Fruit fly (Drosophila melanogaster) whole organism, adult: Measurements from ENCODE around the gene CG5188.
A peak's percentile ranks its signal among the peaks of the same experiment; 100 is the strongest.

Source experiments
- CG11617 ChIP-seq: fragments of 200-800 bp; sonication (Bioruptor generic); optimal IDR thresholded peaks from 2 replicates; lab custom pipeline; 2017; ENCODE audit warnings: mild to moderate bottlenecking, missing biosample characterization, missing genetic modification reagents, missing genetic modification characterization
- CG12768 ChIP-seq: fragments of 200-800 bp; sonication (Bioruptor generic); optimal IDR thresholded peaks from 2 replicates; lab custom pipeline; 2017; ENCODE audit warnings: missing biosample characterization, missing genetic modification characterization, mild to moderate bottlenecking, moderate library complexity, missing genetic modification reagents
- CG14711 ChIP-seq: fragments of 200-800 bp; sonication (Bioruptor generic); optimal IDR thresholded peaks from 2 replicates; lab custom pipeline; 2018; ENCODE audit warnings: missing biosample characterization, mild to moderate bottlenecking, missing genetic modification characterization, moderate library complexity
- CG1620 ChIP-seq: fragments of 200-800 bp; sonication (Bioruptor generic); optimal IDR thresholded peaks from 2 replicates; lab custom pipeline; 2016; ENCODE audit warnings: missing biosample characterization, missing genetic modification characterization
- CG33017 ChIP-seq: fragments of 200-800 bp; sonication (Bioruptor generic); optimal IDR thresholded peaks from 2 replicates; lab custom pipeline; 2018; ENCODE audit warnings: missing biosample characterization, mild to moderate bottlenecking, missing genetic modification characterization, moderate library complexity
- CG5204 ChIP-seq: fragments of 200-800 bp; sonication (Bioruptor generic); optimal IDR thresholded peaks from 2 replicates; lab custom pipeline; 2016; ENCODE audit warnings: missing biosample characterization, missing genetic modification characterization
- CG7045 ChIP-seq: fragments of 200-800 bp; sonication (Bioruptor generic); optimal IDR thresholded peaks from 2 replicates; lab custom pipeline; 2017; ENCODE audit warnings: missing biosample characterization, mild to moderate bottlenecking, missing genetic modification characterization
- CG7101 ChIP-seq: fragments of 200-800 bp; sonication (Bioruptor generic); optimal IDR thresholded peaks from 2 replicates; lab custom pipeline; 2018; ENCODE audit warnings: missing biosample characterization, mild to moderate bottlenecking, missing genetic modification characterization, moderate library complexity
- Clk ChIP-seq: fragments of 200-800 bp; sonication (Bioruptor generic); optimal IDR thresholded peaks from 2 replicates; lab custom pipeline; 2017; ENCODE audit warnings: missing biosample characterization, missing genetic modification characterization
- Crg-1 ChIP-seq: fragments of 200-800 bp; sonication (Bioruptor generic); optimal IDR thresholded peaks from 2 replicates; lab custom pipeline; 2016; ENCODE audit warnings: missing biosample characterization, missing genetic modification characterization
- Hr96 ChIP-seq: fragments of 200-800 bp; sonication (Bioruptor generic); optimal IDR thresholded peaks from 2 replicates; lab custom pipeline; 2016; ENCODE audit warnings: missing biosample characterization, missing genetic modification characterization
- Mnt ChIP-seq: fragments of 200-800 bp; sonication (Bioruptor generic); optimal IDR thresholded peaks from 2 replicates; lab custom pipeline; 2016; ENCODE audit warnings: missing biosample characterization, mild to moderate bottlenecking, missing genetic modification characterization
- bab1 ChIP-seq: fragments of 200-800 bp; sonication (Bioruptor generic); optimal IDR thresholded peaks from 3 replicates; lab custom pipeline; 2019; ENCODE audit warnings: missing biosample characterization, mild to moderate bottlenecking, missing genetic modification characterization, moderate library complexity
- cic ChIP-seq: fragments of 200-800 bp; sonication (Bioruptor generic); optimal IDR thresholded peaks from 2 replicates; lab custom pipeline; 2017; ENCODE audit warnings: missing biosample characterization, mild to moderate bottlenecking, missing genetic modification characterization, moderate library complexity
- cnc ChIP-seq, 2 experiments: fragments of >200 bp; optimal IDR thresholded peaks; 2 replicates each; lab custom pipeline; 2017
- kay ChIP-seq: fragments of 200-800 bp; sonication (Bioruptor generic); peaks from one replicate; lab custom pipeline; 2016; ENCODE audit warnings: missing biosample characterization, missing genetic modification characterization, borderline replicate concordance
- ovo ChIP-seq: fragments of 200-800 bp; sonication (Bioruptor generic); optimal IDR thresholded peaks from 2 replicates; lab custom pipeline; 2016; ENCODE audit warnings: missing biosample characterization, missing genetic modification characterization
- pad ChIP-seq: fragments of 200-800 bp; sonication (Bioruptor generic); optimal IDR thresholded peaks from 3 replicates; lab custom pipeline; 2017; ENCODE audit warnings: missing biosample characterization, missing genetic modification characterization, mild to moderate bottlenecking, moderate library complexity, missing genetic modification reagents
- tj ChIP-seq: fragments of 200-800 bp; sonication (Bioruptor generic); optimal IDR thresholded peaks from 3 replicates; lab custom pipeline; 2017; ENCODE audit warnings: missing biosample characterization, mild to moderate bottlenecking, missing genetic modification characterization, moderate library complexity
- toe ChIP-seq: fragments of 200-800 bp; sonication (Bioruptor generic); optimal IDR thresholded peaks from 2 replicates; lab custom pipeline; 2016; ENCODE audit warnings: missing biosample characterization, missing genetic modification characterization

The CG5188 gene

DNA sequence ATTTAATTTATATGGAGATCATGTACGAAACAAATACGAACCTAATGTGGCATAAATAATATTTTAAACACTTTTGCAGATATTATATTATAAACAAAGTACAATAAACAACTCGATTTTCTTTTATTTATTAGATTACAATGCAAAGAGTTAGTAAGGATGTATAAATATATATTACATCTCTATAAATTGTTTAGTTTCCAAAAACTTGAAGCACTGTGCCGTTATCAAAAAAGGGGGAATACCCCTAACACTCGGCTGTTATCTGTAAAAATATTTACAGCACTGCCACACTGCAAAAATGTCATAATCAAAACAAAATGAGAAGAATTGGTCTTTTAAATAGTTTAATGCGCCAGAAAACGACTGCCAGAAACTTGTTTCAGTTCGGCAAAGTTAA, at the start of gene CG5188:
Gene CG5188, plus strand, starts transcription at position 302 of the 400 bp plus-strand sequence.
- TF ChIP-seq CG33017 (tag; lab: Kevin White, UChicago) (peak; percentile 66), CG5204 (GFP tag; lab: Kevin White, UChicago) (no peak), CG11617 (peak; percentile 55), tj (GFP tag; lab: Kevin White, UChicago) (peak; percentile 1), CG7101 (peak; percentile 55), Hr96 (GFP tag; lab: Kevin White, UChicago) (no peak), pad (GFP tag; lab: Kevin White, UChicago) (no peak), CG1620 (no peak), cic (GFP tag; lab: Kevin White, UChicago) (peak; percentile 2), Mnt (GFP tag; lab: Kevin White, UChicago) (peak; percentile 30), CG7045 (GFP tag; lab: Kevin White, UChicago) (peak; percentile 10), bab1 (peak; percentile 51), ovo (peak; percentile 10), CG14711 (peak; percentile 59)

DNA sequence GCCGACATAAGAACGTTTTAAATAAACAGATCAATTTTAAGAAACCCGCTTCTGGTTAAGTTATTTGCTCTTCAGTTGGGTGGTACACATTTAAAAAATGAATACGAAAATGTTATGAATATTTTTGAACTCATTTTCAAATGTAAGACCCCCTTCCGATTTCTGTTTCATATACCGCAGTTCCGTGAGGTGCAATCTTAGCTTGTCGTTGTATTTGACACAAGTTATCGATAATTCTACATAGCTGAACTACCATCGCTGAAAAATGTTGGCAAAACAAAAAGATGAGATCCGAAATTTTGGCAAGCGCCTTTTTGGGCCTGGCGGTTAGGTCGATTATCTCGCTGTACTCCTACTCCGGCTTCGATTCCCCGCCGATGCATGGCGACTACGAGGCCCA, 48.8 kb upstream of the CG5188 start, which contains the start of gene gny:
Gene gny, plus strand, starts transcription at position 239 of the 400 bp plus-strand sequence.
- no peak for TF ChIP-seq Hr96 (GFP tag; lab: Kevin White, UChicago)
- peak; percentile 15 for TF ChIP-seq bab1
- no peak for TF ChIP-seq kay (GFP tag; lab: Kevin White, UChicago)
- no peak for TF ChIP-seq CG5204 (GFP tag; lab: Kevin White, UChicago)
- no peak for TF ChIP-seq tj (GFP tag; lab: Kevin White, UChicago)

DNA sequence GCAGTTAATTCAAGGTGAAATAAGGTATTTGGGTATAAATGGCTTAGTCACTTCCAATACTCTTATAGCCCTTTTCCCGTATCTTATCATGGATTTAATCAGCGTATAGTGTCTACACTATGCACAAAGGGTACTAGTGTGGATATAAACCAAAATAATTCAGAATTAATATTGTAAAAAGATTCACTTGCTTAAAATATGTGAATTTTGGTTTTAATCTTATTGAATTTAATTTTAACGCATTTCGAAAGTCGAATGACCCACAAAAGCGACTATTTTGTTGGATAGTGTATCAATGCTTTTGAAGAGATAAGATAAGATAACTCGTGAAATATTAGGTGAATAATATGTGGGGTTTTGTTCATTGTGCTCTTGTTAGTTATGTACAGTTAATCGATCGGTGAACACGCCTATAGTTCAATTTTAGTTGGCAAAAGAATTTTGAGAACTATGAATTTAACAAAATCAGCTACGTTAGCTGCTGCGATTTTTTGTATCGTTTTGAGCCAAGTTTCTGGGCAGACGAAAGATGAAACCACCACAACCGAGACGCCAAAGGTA, 46.7 kb upstream of the CG5188 start, which contains the start of gene CG5096:
Gene CG5096, plus strand, starts transcription at position 374 of the 561 bp plus-strand sequence.
- TF ChIP-seq cnc (optimal IDR thresholded peaks at IDR 0.05; lab: Kevin White, UChicago): peak in 1 of 2 experiments; percentile 27
- TF ChIP-seq CG5204 (GFP tag; lab: Kevin White, UChicago): no peak
- TF ChIP-seq Mnt (GFP tag; lab: Kevin White, UChicago): peak; percentile 56
- peak; percentile 55 for TF ChIP-seq Crg-1 (GFP tag; lab: Kevin White, UChicago)
- TF ChIP-seq ovo: no peak
- peak; percentile 97 for TF ChIP-seq kay (GFP tag; lab: Kevin White, UChicago)
- TF ChIP-seq CG33017 (tag; lab: Kevin White, UChicago): peak; percentile 96
- peak; percentile 92 for TF ChIP-seq CG11617
- no peak for TF ChIP-seq toe
- peak; percentile 63 for TF ChIP-seq Clk (GFP tag; lab: Kevin White, UChicago)
- peak; percentile 90 for TF ChIP-seq CG14711
- TF ChIP-seq CG7101: peak; percentile 96
- TF ChIP-seq bab1: no peak
- peak; percentile 71 for TF ChIP-seq pad (GFP tag; lab: Kevin White, UChicago)
- peak; percentile 92 for TF ChIP-seq CG12768 (GFP tag; lab: Kevin White, UChicago)
- peak; percentile 82 for TF ChIP-seq CG7045 (GFP tag; lab: Kevin White, UChicago)
- TF ChIP-seq Hr96 (GFP tag; lab: Kevin White, UChicago): no peak
- TF ChIP-seq tj (GFP tag; lab: Kevin White, UChicago): peak; percentile 46
- peak; percentile 86 for TF ChIP-seq cic (GFP tag; lab: Kevin White, UChicago)
- TF ChIP-seq CG1620: no peak

dm6 chr2L:10386208-10386805, 42.3 kb upstream of the CG5188 start, which contains the start of the genes Cdk1 and mRpS7:
Cdk1 (minus strand) TSS chr2L:10386262.
mRpS7 (plus strand) TSS chr2L:10386662.
- TF ChIP-seq CG33017 (tag; lab: Kevin White, UChicago) (peak; percentile 52), bab1 (peak; percentile 9), tj (GFP tag; lab: Kevin White, UChicago) (peak; percentile 40), CG12768 (GFP tag; lab: Kevin White, UChicago) (peak; percentile 62), ovo (no peak), pad (GFP tag; lab: Kevin White, UChicago) (peak; percentile 37), Clk (GFP tag; lab: Kevin White, UChicago) (peak; percentile 36), CG7101 (peak; percentile 64), CG5204 (GFP tag; lab: Kevin White, UChicago) (no peak), kay (GFP tag; lab: Kevin White, UChicago) (peak; percentile 82), CG14711 (peak; percentile 59), cnc (optimal IDR thresholded peaks at IDR 0.05; lab: Kevin White, UChicago) (no peak), Hr96 (GFP tag; lab: Kevin White, UChicago) (no peak), CG11617 (peak; percentile 74), CG7045 (GFP tag; lab: Kevin White, UChicago) (peak; percentile 74), CG1620 (peak; percentile 40), Crg-1 (GFP tag; lab: Kevin White, UChicago) (peak; percentile 21), Mnt (GFP tag; lab: Kevin White, UChicago) (peak; percentile 34)

- TF ChIP-seq Hr96 (GFP tag; lab: Kevin White, UChicago) (no peak), toe (no peak)
Measured at dm6 chr2L:10386824-10387223, 41.8 kb upstream of the CG5188 start.
